Worm (Caenorhabditis elegans) whole organism, L4 larva: Measurements from ENCODE around the gene F49E8.8.

Experiments used
- F37D6.2 ChIP-seq: sonication (generic microtip); optimal IDR thresholded peaks from 2 replicates; lab custom pipeline; 2016; ENCODE audit warnings: mild to moderate bottlenecking, missing genetic modification characterization, missing compliant biosample characterization
- F49E8.2 ChIP-seq: sonication (generic microtip); optimal IDR thresholded peaks from 2 replicates; lab custom pipeline; 2016; ENCODE audit warnings: missing compliant biosample characterization, mild to moderate bottlenecking, missing genetic modification characterization, borderline replicate concordance
- T20F7.1 ChIP-seq: fragments of 200-800 bp; sonication (Bioruptor generic); optimal IDR thresholded peaks from 2 replicates; lab custom pipeline; 2018; ENCODE audit warnings: mild to moderate bottlenecking, missing genetic modification characterization, missing compliant biosample characterization
- aha-1 ChIP-seq: fragments of 150-350 bp; peaks from one replicate; lab custom pipeline; 2014; ENCODE audit warnings: missing biosample characterization, missing genetic modification characterization
- ama-1 ChIP-seq: fragments of 150-350 bp; optimal IDR thresholded peaks from 2 replicates; lab custom pipeline; 2014; ENCODE audit warnings: inconsistent platforms, mixed read lengths
- arid-1 ChIP-seq: fragments of 200-800 bp; sonication (Bioruptor generic); conservative IDR thresholded peaks from 2 replicates; pipeline ENCODE4 v1.3.6; 2022; ENCODE audit warnings: missing genetic modification reagents, missing genetic modification characterization, missing compliant biosample characterization
- attf-4 ChIP-seq: sonication (generic microtip); optimal IDR thresholded peaks from 3 replicates; lab custom pipeline; 2017; ENCODE audit warnings: missing biosample characterization, missing genetic modification characterization
- daf-12 ChIP-seq: fragments of 150-350 bp; optimal IDR thresholded peaks from 2 replicates; lab custom pipeline; 2014; ENCODE audit warnings: missing biosample characterization, missing genetic modification reagents, missing genetic modification characterization
- daf-16 ChIP-seq, 3 experiments: sonication (generic microtip); optimal IDR thresholded peaks; 2 replicates each; lab custom pipeline; 2016 to 2017; ENCODE audit warnings: missing genetic modification characterization in 3 of 3, missing genetic modification reagents in 3 of 3, mild to moderate bottlenecking in 2 of 3, missing compliant biosample characterization in 2 of 3, missing biosample characterization in 1 of 3, moderate library complexity in 1 of 3
- daf-8 ChIP-seq: fragments of 200-800 bp; sonication (Bioruptor generic); IDR thresholded peaks from 2 replicates; pipeline ENCODE4 v1.3.6; 2022; ENCODE audit warnings: missing genetic modification characterization, missing compliant biosample characterization
- dmd-6 ChIP-seq: fragments of 200-800 bp; sonication (Bioruptor generic); IDR thresholded peaks from 2 replicates; pipeline ENCODE4 v1.3.6; 2022; ENCODE audit warnings: missing genetic modification reagents, missing genetic modification characterization, missing compliant biosample characterization
- dve-1 ChIP-seq: sonication (generic microtip); optimal IDR thresholded peaks from 2 replicates; lab custom pipeline; 2017; ENCODE audit warnings: antibody characterized with exemption, mild to moderate bottlenecking, missing genetic modification characterization, missing compliant biosample characterization; ENCODE audit not compliant: insufficient read depth
- egl-43 ChIP-seq: fragments of 200-800 bp; sonication (Bioruptor generic); IDR thresholded peaks from 2 replicates; pipeline ENCODE4 v1.3.6; 2022; ENCODE audit warnings: missing genetic modification reagents, missing genetic modification characterization, missing compliant biosample characterization
- hlh-11 ChIP-seq: fragments of 200-800 bp; sonication (Bioruptor generic); optimal IDR thresholded peaks from 2 replicates; lab custom pipeline; 2018; ENCODE audit warnings: mild to moderate bottlenecking, missing genetic modification characterization, missing compliant biosample characterization
- lin-13 ChIP-seq: fragments of 150-350 bp; optimal IDR thresholded peaks from 2 replicates; lab custom pipeline; 2014; ENCODE audit warnings: missing biosample characterization, missing genetic modification reagents, missing genetic modification characterization
- lin-29 ChIP-seq: fragments of 200-800 bp; sonication (Bioruptor generic); IDR thresholded peaks from 2 replicates; pipeline ENCODE4 v1.3.6; 2022; ENCODE audit warnings: missing genetic modification reagents, missing genetic modification characterization, missing compliant biosample characterization
- lin-38 ChIP-seq: fragments of 200-800 bp; sonication (Bioruptor generic); IDR thresholded peaks from 2 replicates; pipeline ENCODE4 v1.3.6; 2022; ENCODE audit warnings: missing genetic modification reagents, missing genetic modification characterization, missing compliant biosample characterization
- lin-39 ChIP-seq: fragments of 150-350 bp; optimal IDR thresholded peaks from 2 replicates; lab custom pipeline; 2014; ENCODE audit warnings: missing biosample characterization, missing genetic modification reagents, missing genetic modification characterization
- lsy-2 ChIP-seq, 2 experiments: fragments of 150-350 bp in 1 of 2; sonication (generic microtip) in 1 of 2; optimal IDR thresholded peaks; 2 replicates each; lab custom pipeline; 2014 to 2017; ENCODE audit warnings: missing biosample characterization in 2 of 2, missing genetic modification characterization in 2 of 2
- madf-5 ChIP-seq, 2 experiments: fragments of 200-800 bp; sonication (Bioruptor generic); IDR thresholded peaks; 2 replicates each; pipeline ENCODE4 v1.3.6; 2022; ENCODE audit warnings: missing compliant biosample characterization in 2 of 2, missing genetic modification characterization in 2 of 2
- madf-9 ChIP-seq: fragments of 200-800 bp; sonication (Bioruptor generic); conservative IDR thresholded peaks from 2 replicates; pipeline ENCODE4 v1.3.6; 2022; ENCODE audit warnings: missing genetic modification reagents, missing genetic modification characterization, missing compliant biosample characterization
- mes-2 ChIP-seq: sonication (generic microtip); optimal IDR thresholded peaks from 2 replicates; lab custom pipeline; 2016; ENCODE audit warnings: missing genotype, mild to moderate bottlenecking, missing genetic modification characterization, missing compliant biosample characterization; ENCODE audit not compliant: poor library complexity, severe bottlenecking
- mxl-3 ChIP-seq: fragments of 200-800 bp; sonication (Bioruptor generic); optimal IDR thresholded peaks from 2 replicates; lab custom pipeline; 2018; ENCODE audit warnings: mild to moderate bottlenecking, missing genetic modification characterization, missing compliant biosample characterization
- nhr-10 ChIP-seq: fragments of 150-350 bp; optimal IDR thresholded peaks from 2 replicates; lab custom pipeline; 2014; ENCODE audit warnings: missing biosample characterization, missing genetic modification characterization
- nhr-11 ChIP-seq: fragments of 150-350 bp; optimal IDR thresholded peaks from 2 replicates; lab custom pipeline; 2014; ENCODE audit warnings: missing biosample characterization, missing genetic modification characterization
- nhr-28 ChIP-seq: fragments of 150-350 bp; optimal IDR thresholded peaks from 2 replicates; lab custom pipeline; 2014; ENCODE audit warnings: missing biosample characterization, missing genetic modification characterization
- nhr-77 ChIP-seq: fragments of 150-350 bp; optimal IDR thresholded peaks from 2 replicates; lab custom pipeline; 2014; ENCODE audit warnings: missing biosample characterization, missing genetic modification characterization
- pha-4 ChIP-seq, 2 experiments: fragments of 150-350 bp in 1 of 2; fragments of 200-800 bp in 1 of 2; sonication (Bioruptor generic) in 1 of 2; IDR thresholded peaks in 1 of 2; optimal IDR thresholded peaks in 1 of 2; 2 replicates each; pipeline versions ENCODE4 v1.3.6 to Lab custom; 2014 to 2022; ENCODE audit warnings: missing genetic modification characterization in 2 of 2, missing genetic modification reagents in 2 of 2, missing biosample characterization in 1 of 2, missing compliant biosample characterization in 1 of 2
- php-3 ChIP-seq: fragments of 200-800 bp; sonication (Bioruptor generic); IDR thresholded peaks from 2 replicates; pipeline ENCODE4 v1.3.6; 2022; ENCODE audit warnings: missing genetic modification reagents, missing genetic modification characterization, missing compliant biosample characterization
- pqm-1 ChIP-seq: sonication (generic microtip); optimal IDR thresholded peaks from 2 replicates; lab custom pipeline; 2017; ENCODE audit warnings: missing biosample characterization, missing genetic modification characterization
- rbr-2 ChIP-seq: sonication (generic microtip); optimal IDR thresholded peaks from 2 replicates; lab custom pipeline; 2016; ENCODE audit warnings: missing genotype, missing genetic modification characterization, missing compliant biosample characterization
- unc-62 ChIP-seq, 3 experiments: fragments of 150-350 bp in 1 of 3; sonication (generic microtip); optimal IDR thresholded peaks in 2 of 3; peaks in 1 of 3; 1 replicate in 1 of 3; 2 replicates in 2 of 3; lab custom pipeline; 2014 to 2017; ENCODE audit warnings: missing biosample characterization in 3 of 3, missing genetic modification characterization in 3 of 3, missing genetic modification reagents in 3 of 3, missing genotype in 1 of 3
- zag-1 ChIP-seq: fragments of 150-350 bp; optimal IDR thresholded peaks from 2 replicates; lab custom pipeline; 2014; ENCODE audit warnings: missing biosample characterization, missing genetic modification characterization
- zfp-2 ChIP-seq: sonication (generic microtip); optimal IDR thresholded peaks from 2 replicates; lab custom pipeline; 2016; ENCODE audit warnings: mild to moderate bottlenecking, missing genetic modification characterization, missing compliant biosample characterization
- zfp-3 ChIP-seq: fragments of 200-800 bp; sonication (Bioruptor generic); conservative IDR thresholded peaks from 2 replicates; pipeline ENCODE4 v1.3.6; 2022; ENCODE audit warnings: missing genetic modification reagents, missing genetic modification characterization, missing compliant biosample characterization
- zip-11 ChIP-seq: fragments of 200-800 bp; sonication (Bioruptor generic); IDR thresholded peaks from 2 replicates; pipeline ENCODE4 v1.3.6; 2022; ENCODE audit warnings: missing genetic modification characterization, missing compliant biosample characterization
- zip-2 ChIP-seq: fragments of 150-350 bp; optimal IDR thresholded peaks from 2 replicates; lab custom pipeline; 2014; ENCODE audit warnings: missing biosample characterization, missing genetic modification characterization

F49E8.8 gene

ce11 chrIV:7549844-7550243 lies 6.6 kb upstream of the F49E8.8 start (continued):
- 0 out of 4 replicates have a peak, but pooled peaks of 1 of the 2 experiments have one; percentile 70 for TF ChIP-seq madf-5 (GFP tag; IDR thresholded peaks at IDR 0.05; lab: Robert Waterston, UW)
- no peak for TF ChIP-seq T20F7.1 (GFP tag; lab: Kevin White, UChicago)
- TF ChIP-seq, all 104 proteins: peak for 29

- TF ChIP-seq dve-1 (tag; lab: Kevin White, UChicago) = peak; percentile 43
- TF ChIP-seq ama-1 (lab: Kevin White, UChicago) = no peak
- peak; percentile 49 for TF ChIP-seq F49E8.2 (tag; lab: Kevin White, UChicago)
- no peak for TF ChIP-seq daf-16 (GFP tag; optimal IDR thresholded peaks at IDR 0.05; lab: Kevin White, UChicago)
- TF ChIP-seq daf-16 (tag; optimal IDR thresholded peaks at IDR 0.05; lab: Kevin White, UChicago) = peak; percentile 64
- no peak for TF ChIP-seq pqm-1 (tag; lab: Kevin White, UChicago)
- TF ChIP-seq dmd-6 (GFP tag; lab: Robert Waterston, UW) = peak; percentile 25; the same call in 1 of the 2 replicates
- 0 out of 2 replicates have a peak, but pooled peaks have one; percentile 29 for TF ChIP-seq php-3 (GFP tag; lab: Robert Waterston, UW)
- no peak for TF ChIP-seq mxl-3 (GFP tag; lab: Kevin White, UChicago)
- TF ChIP-seq hlh-11 (tag; lab: Kevin White, UChicago) = peak; percentile 3
Observed at ce11 chrIV:7550445-7550844, 6.0 kb upstream of the F49E8.8 start, which contains the start of gene pam-1. Gene pam-1 (minus strand): TSS chrIV:7550812.

- no peak for TF ChIP-seq nhr-28 (tag; lab: Kevin White, UChicago)
- no peak for TF ChIP-seq zip-2 (tag; lab: Kevin White, UChicago)
- TF ChIP-seq zfp-3 (GFP tag; lab: Robert Waterston, UW) = 0 out of 2 replicates have a peak, but pooled peaks have one; percentile 24
- TF ChIP-seq attf-4 (tag; lab: Kevin White, UChicago) = no peak
- no peak for TF ChIP-seq madf-9 (GFP tag; lab: Robert Waterston, UW)
- no peak for TF ChIP-seq zag-1
- no peak for TF ChIP-seq egl-43 (GFP tag; lab: Robert Waterston, UW)
- no peak for TF ChIP-seq lin-29 (GFP tag; lab: Robert Waterston, UW)
- peak; percentile 83 for TF ChIP-seq aha-1 (tag; lab: Kevin White, UChicago)
- TF ChIP-seq mxl-3 (GFP tag; lab: Kevin White, UChicago) = no peak
- TF ChIP-seq arid-1 = no peak
- peak; percentile 30 for TF ChIP-seq T20F7.1 (GFP tag; lab: Kevin White, UChicago)
- TF ChIP-seq F37D6.2 = no peak
- TF ChIP-seq lin-38 = peak; percentile 41
- no peak for TF ChIP-seq daf-16 (GFP tag; optimal IDR thresholded peaks at IDR 0.05; lab: Kevin White, UChicago)
- TF ChIP-seq daf-16 (tag; optimal IDR thresholded peaks at IDR 0.05; lab: Kevin White, UChicago) = peak; percentile 30
Observed at ce11 chrIV:7551254-7551653, 5.2 kb upstream of the F49E8.8 start.

- peak; percentile 70 for TF ChIP-seq aha-1 (tag; lab: Kevin White, UChicago)
- TF ChIP-seq daf-8 (GFP tag; lab: Robert Waterston, UW) = no peak
- peak in 1 of 2 experiments; percentile 74 for TF ChIP-seq unc-62 (GFP tag; optimal IDR thresholded peaks at IDR 0.05 in 1 of 2; lab: Kevin White, UChicago)
- no peak for TF ChIP-seq unc-62 (tag; optimal IDR thresholded peaks at IDR 0.05; lab: Kevin White, UChicago)
Observed at ce11 chrIV:7552100-7552499, 4.3 kb upstream of the F49E8.8 start.

ce11 chrIV:7552958-7553553 lies 3.4 kb upstream of the F49E8.8 start, which contains the start of gene dif-1:
Gene dif-1 (minus strand): TSS chrIV:7553008.
- TF ChIP-seq lin-38 (peak; percentile 48), ama-1 (lab: Kevin White, UChicago) (peak; percentile 45), daf-16 (GFP tag; optimal IDR thresholded peaks at IDR 0.05; lab: Kevin White, UChicago) (peak in 1 of 2 experiments; percentile 78), daf-16 (tag; optimal IDR thresholded peaks at IDR 0.05; lab: Kevin White, UChicago) (peak; percentile 92), lsy-2 (tag; optimal IDR thresholded peaks at IDR 0.05; lab: Kevin White, UChicago) (peak in 1 of 2 experiments; percentile 40), zip-11 (no peak), pqm-1 (tag; lab: Kevin White, UChicago) (peak; percentile 58), zfp-2 (tag; lab: Kevin White, UChicago) (no peak), daf-12 (tag; lab: Kevin White, UChicago) (no peak), mes-2 (tag; lab: Kevin White, UChicago) (peak; percentile 52), pha-4 (GFP tag; IDR thresholded peaks at IDR 0.05; lab: Robert Waterston, UW) (no peak), pha-4 (tag; optimal IDR thresholded peaks at IDR 0.05; lab: Kevin White, UChicago) (peak; percentile 29), nhr-11 (peak; percentile 67), hlh-11 (tag; lab: Kevin White, UChicago) (peak; percentile 73), lin-39 (tag; lab: Kevin White, UChicago) (no peak), nhr-77 (tag; lab: Kevin White, UChicago) (peak; percentile 66), unc-62 (GFP tag; optimal IDR thresholded peaks at IDR 0.05 in 1 of 2; lab: Kevin White, UChicago) (peak in 1 of 2 experiments; percentile 89), unc-62 (tag; optimal IDR thresholded peaks at IDR 0.05; lab: Kevin White, UChicago) (no peak), dve-1 (tag; lab: Kevin White, UChicago) (peak; percentile 80), lin-13 (peak; percentile 31), rbr-2 (tag; lab: Kevin White, UChicago) (peak; percentile 9), nhr-10 (tag; lab: Kevin White, UChicago) (peak; percentile 2), php-3 (GFP tag; lab: Robert Waterston, UW) (0 out of 2 replicates have a peak, but pooled peaks have one; percentile 9), mxl-3 (GFP tag; lab: Kevin White, UChicago) (peak; percentile 44)
